Fruit fly (Drosophila melanogaster): ENCODE results near the gene Nnf1b.
A peak's percentile ranks its signal among the peaks of the same experiment; 100 is the strongest.

Nnf1b gene

DNA sequence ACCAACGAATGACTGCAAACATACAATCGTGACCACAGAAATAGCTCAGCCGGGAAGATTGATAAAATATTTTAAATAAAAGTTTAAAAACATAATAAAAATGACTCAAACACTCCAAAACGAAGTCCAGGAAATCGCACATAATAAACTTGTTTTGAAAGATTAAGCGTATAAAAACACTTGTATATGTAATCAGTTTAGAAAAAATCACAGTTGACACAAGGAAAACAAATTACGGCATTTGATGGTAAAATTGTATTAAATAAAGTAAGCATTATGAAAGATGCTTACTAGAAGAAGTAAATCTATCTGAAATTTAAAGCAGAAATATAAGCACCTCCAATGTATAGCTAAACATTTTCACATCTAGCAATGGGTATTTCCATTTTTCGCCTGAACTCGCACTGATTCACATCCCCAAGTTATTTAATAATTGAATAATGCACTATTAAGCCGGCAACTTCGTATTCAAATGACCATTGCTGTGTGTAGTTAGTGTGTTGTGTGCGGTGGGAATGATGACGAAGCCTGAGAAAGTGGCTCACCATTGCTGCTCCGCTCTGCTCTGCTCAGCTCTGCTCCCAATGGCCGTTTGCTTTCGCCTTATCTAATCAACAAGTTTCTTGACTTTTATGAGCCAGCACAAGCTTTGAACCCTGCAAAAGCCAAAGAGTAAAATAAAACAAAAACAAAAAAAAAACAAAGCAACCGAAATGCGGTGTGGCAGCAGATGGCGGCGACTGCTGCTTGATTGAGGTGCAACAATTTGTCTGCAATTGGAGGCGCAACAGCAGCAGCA, 37.0 kb downstream of the Nnf1b start (continued):
- TF ChIP-seq sr (GFP tag; IDR thresholded peaks at IDR 0.05) (no peak), oc (tag; optimal IDR thresholded peaks at IDR 0.05) (no peak), Hand (GFP tag; optimal IDR thresholded peaks at IDR 0.05) (no peak), grau (tag; optimal IDR thresholded peaks at IDR 0.05) (peak; percentile 10), CG4424 (GFP tag; optimal IDR thresholded peaks at IDR 0.05) (peak; percentile 23), Eip74EF (GFP tag; optimal IDR thresholded peaks at IDR 0.05) (peak in 1 of 2 experiments; percentile 25), HLH54F (GFP tag; optimal IDR thresholded peaks at IDR 0.05) (no peak), CG17568 (GFP tag; optimal IDR thresholded peaks at IDR 0.05) (no peak), CG3847 (GFP tag; IDR thresholded peaks at IDR 0.05) (no peak), CG2202 (tag; optimal IDR thresholded peaks at IDR 0.05) (no peak), tx (GFP tag; optimal IDR thresholded peaks at IDR 0.05) (no peak), CG14860 (GFP tag; IDR thresholded peaks at IDR 0.05; ENCODE audit: partially characterized antibody) (no peak), Hmr (GFP tag; optimal IDR thresholded peaks at IDR 0.05) (no peak), Dek (tag; optimal IDR thresholded peaks at IDR 0.05) (no peak), phol (tag; optimal IDR thresholded peaks at IDR 0.05) (peak; percentile 22), Dll (GFP tag; IDR thresholded peaks at IDR 0.05; ENCODE audit: partially characterized antibody) (no peak), so (GFP tag; IDR thresholded peaks at IDR 0.05) (no peak), CG11456 (GFP tag; IDR thresholded peaks at IDR 0.05) (no peak), Optix (GFP tag; IDR thresholded peaks at IDR 0.05) (no peak), CG2116 (GFP tag; optimal IDR thresholded peaks at IDR 0.05) (no peak), otp (GFP tag; IDR thresholded peaks at IDR 0.05) (no peak), aop (GFP tag; IDR thresholded peaks at IDR 0.05) (no peak), CG10979 (tag; optimal IDR thresholded peaks at IDR 0.05) (peak; percentile 4), CG17328 (GFP tag; IDR thresholded peaks at IDR 0.05) (no peak), Ravus (GFP tag; IDR thresholded peaks at IDR 0.05) (no peak), row (GFP tag; IDR thresholded peaks at IDR 0.05) (no peak), Taf1 (GFP tag; IDR thresholded peaks at IDR 0.05) (no peak), CG12391 (tag; optimal IDR thresholded peaks at IDR 0.05) (no peak), Sin3A (optimal IDR thresholded peaks at IDR 0.05) (no peak), CG4820 (GFP tag; optimal IDR thresholded peaks at IDR 0.05) (no peak), caup (GFP tag; optimal IDR thresholded peaks at IDR 0.05; ENCODE audit: severe bottlenecking) (no peak), hkb (optimal IDR thresholded peaks at IDR 0.05) (no peak), hkb (GFP tag; IDR thresholded peaks at IDR 0.05) (no peak), Oli (tag; optimal IDR thresholded peaks at IDR 0.05) (peak; percentile 53), Atf6 (GFP tag; IDR thresholded peaks at IDR 0.05) (no peak), CG18262 (tag; optimal IDR thresholded peaks at IDR 0.05) (peak; percentile 55), CG10147 (GFP tag; optimal IDR thresholded peaks at IDR 0.05) (no peak), cas (GFP tag; IDR thresholded peaks at IDR 0.05) (no peak), her (GFP tag; optimal IDR thresholded peaks at IDR 0.05) (no peak), sob (GFP tag; IDR thresholded peaks at IDR 0.05) (no peak), eve (GFP tag; optimal IDR thresholded peaks at IDR 0.05) (no peak), CG11696 (GFP tag; IDR thresholded peaks at IDR 0.05) (peak; percentile 62; the same call in 1 of the 2 replicates), CG15269 (tag; optimal IDR thresholded peaks at IDR 0.05) (peak; percentile 14), Mes4 (GFP tag; optimal IDR thresholded peaks at IDR 0.05) (no peak), CG2678 (tag; optimal IDR thresholded peaks at IDR 0.05) (peak; percentile 36), gem (tag; optimal IDR thresholded peaks at IDR 0.05) (peak; percentile 41), CG11695 (GFP tag; IDR thresholded peaks at IDR 0.05) (no peak), dpn (GFP tag; optimal IDR thresholded peaks at IDR 0.05) (peak in 1 of 2 experiments; percentile 13), CG18599 (GFP tag; optimal IDR thresholded peaks at IDR 0.05) (no peak), hbn (GFP tag; IDR thresholded peaks at IDR 0.05; ENCODE audit: partially characterized antibody) (no peak)

Measured in whole organism, embryonic.